Fruit fly (Drosophila melanogaster) whole organism, larva: Measurements from ENCODE around the gene CG4390.

Source experiments
- noc ChIP-seq: fragments of 200-800 bp; sonication (Bioruptor generic); optimal IDR thresholded peaks from 3 replicates; lab custom pipeline; 2019; ENCODE audit warnings: missing biosample characterization, mild to moderate bottlenecking, missing genetic modification characterization, moderate library complexity

The CG4390 gene

DNA sequence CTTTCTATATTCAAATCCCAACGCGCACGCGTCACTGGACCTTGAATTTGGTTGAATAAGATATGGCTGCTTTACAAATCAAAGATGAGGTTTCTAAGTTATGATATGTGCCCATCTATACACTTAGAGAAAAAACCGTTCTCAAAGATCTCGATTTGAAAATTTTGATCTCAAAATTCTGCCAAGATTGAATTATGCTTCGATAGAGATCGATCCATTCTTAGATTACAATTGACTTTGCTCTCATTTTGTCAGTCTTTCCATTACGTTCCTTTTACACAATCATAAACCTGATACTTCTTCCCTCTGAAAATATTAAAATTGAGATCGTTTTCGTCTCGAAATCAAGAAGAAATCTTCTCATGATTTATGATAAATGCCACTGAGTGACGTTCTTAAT lies 46.9 kb downstream of the CG4390 start:
- no peak for TF ChIP-seq noc

DNA sequence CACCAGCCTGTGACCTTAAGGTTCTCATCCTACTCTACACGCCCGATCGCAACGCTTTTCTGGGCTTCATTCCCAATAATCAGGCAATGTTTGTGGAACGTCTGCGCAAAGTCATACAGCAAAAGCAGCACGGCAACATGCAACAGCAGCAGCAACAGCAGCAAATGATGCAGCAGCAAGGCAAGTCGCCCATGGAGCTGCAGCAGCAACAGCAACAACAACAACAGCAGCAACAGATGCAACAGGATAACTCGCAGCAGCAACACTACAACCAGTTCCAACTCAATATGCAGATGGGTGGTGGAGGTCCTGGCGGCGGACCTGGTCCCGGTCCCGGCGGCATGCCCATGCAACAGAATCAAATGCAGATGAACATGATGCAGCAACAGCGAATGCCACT lies 48.6 kb downstream of the CG4390 start:
- TF ChIP-seq noc: no peak

DNA sequence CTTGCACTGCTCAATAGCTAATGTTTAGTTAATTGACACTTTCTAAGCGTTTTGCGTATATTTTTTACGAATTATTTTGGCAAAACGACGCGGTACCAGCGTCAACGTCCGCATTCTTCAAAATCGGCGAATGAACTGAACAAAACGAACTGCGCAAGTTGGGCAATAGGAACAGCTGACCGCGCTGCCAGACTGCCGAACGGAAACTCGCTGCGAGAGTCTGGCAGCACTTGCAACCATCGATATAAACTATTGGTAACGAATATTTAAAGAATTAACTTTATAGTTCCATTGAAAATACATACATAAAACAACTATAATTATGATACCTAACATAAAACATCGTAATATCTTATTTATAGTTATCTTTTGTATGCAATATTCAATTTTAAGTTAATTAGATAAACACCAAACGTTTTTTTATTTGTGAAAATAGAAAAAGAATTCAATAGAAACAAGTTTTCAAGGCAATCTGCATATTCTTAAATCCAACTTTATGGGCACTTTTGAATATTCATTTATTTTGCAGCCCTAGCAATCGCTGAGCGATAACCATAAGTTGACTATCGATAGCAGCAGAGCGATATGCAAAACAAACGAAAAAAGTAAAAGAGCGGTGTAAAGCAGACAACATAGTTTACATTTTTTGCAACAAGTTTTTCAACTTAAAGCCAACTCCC lies 51.0 kb downstream of the CG4390 start, which contains the start of the genes Hs6st and MED25:
Hs6st (minus strand) TSS at position 141 of the 680 bp plus-strand sequence.
MED25 (plus strand) TSS at position 576 of the 680 bp plus-strand sequence.
- TF ChIP-seq noc: peak; percentile 61

DNA sequence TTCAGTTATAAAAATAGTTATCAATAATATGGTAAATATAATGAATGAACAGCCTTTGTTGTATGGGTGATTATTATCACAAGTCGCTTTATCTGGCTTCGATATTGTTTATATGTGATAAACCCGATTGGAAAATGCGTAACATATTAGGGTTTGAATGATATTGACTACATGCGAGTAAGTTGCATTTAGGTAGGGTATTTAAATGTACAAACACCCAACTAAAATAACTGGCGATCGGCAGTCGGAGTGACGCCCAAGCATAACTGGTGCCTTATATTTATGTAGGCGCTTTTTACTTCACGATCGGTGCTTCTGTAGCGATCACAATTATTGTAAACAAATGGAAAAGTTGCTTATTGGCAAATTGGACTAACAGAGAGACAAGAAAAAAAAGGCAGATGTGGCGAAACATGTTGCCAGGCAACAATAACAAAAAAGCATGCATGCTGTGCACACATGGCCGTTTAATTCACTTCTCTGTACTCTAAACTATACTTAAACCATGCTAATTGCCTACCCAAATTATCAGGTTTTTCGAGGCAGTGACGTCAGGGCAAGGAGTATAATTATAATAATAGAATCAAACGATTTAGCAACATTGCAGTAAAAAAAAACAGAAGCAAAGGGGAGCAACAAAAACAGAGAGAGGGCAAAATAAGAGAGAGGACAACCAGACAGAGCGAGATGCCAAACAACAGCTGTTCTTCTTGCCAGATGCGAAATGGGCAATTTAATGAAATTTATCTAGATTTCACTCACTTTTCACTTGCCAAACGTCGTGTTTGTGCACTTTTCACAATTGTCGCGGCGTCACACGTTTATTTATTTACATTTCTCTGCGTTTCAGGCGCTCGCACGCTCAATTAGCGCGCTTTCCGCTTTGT lies 51.9 kb downstream of the CG4390 start:
- no peak for TF ChIP-seq noc

DNA sequence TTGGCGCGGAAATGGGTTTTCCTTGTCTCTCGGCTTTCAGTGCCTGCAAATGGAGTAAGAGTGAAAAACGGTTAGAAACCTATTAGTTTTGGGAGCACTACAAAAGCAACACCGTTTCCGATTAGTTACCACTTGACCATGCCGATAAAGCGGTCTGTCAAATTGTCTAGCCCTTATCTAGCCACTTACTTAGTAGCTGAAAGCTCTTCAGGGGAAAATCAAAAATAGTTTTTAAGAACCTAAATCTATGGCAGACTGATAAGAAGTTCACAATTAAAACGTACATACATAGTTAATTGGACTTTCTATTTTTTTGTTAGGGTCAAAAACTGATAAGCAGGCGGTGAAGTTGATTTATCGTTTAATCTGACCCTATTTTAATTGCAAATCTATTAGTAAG lies 52.9 kb downstream of the CG4390 start:
- TF ChIP-seq noc: peak; percentile 68
